Fruit fly (Drosophila melanogaster) whole organism, prepupa: ENCODE results near the gene Sulf1.

Experiments
- CG15336 ChIP-seq: fragments of 200-800 bp; sonication (Bioruptor generic); IDR thresholded peaks from 2 replicates; pipeline ENCODE4 v1.3.6; 2022; ENCODE audit warnings: missing biosample characterization, missing genetic modification characterization
- CG3919 ChIP-seq: fragments of 200-800 bp; sonication (Bioruptor generic); optimal IDR thresholded peaks from 3 replicates; lab custom pipeline; 2016; ENCODE audit warnings: missing biosample characterization, missing genetic modification characterization
- CG6854 ChIP-seq: fragments of 200-800 bp; sonication (Bioruptor generic); optimal IDR thresholded peaks from 2 replicates; lab custom pipeline; 2017; ENCODE audit warnings: missing biosample characterization, mild to moderate bottlenecking, missing genetic modification characterization
- Ets96B ChIP-seq: fragments of 200-800 bp; optimal IDR thresholded peaks from 2 replicates; lab custom pipeline; 2019; ENCODE audit warnings: missing biosample characterization, mild to moderate bottlenecking, missing genetic modification characterization, moderate library complexity
- Lpt ChIP-seq: fragments of 200-800 bp; sonication (Bioruptor generic); optimal IDR thresholded peaks from 3 replicates; lab custom pipeline; 2016; ENCODE audit warnings: missing biosample characterization, missing genetic modification characterization
- OdsH ChIP-seq: fragments of 200-800 bp; sonication (Bioruptor generic); optimal IDR thresholded peaks from 3 replicates; lab custom pipeline; 2016; ENCODE audit warnings: missing biosample characterization, missing genetic modification characterization
- Sox102F ChIP-seq: fragments of 200-800 bp; sonication (Bioruptor generic); optimal IDR thresholded peaks from 2 replicates; lab custom pipeline; 2016; ENCODE audit warnings: missing biosample characterization, mild to moderate bottlenecking, missing genetic modification characterization
- acj6 ChIP-seq: fragments of 200-800 bp; sonication (Bioruptor generic); optimal IDR thresholded peaks from 3 replicates; lab custom pipeline; 2016; ENCODE audit warnings: missing biosample characterization, missing genetic modification characterization
- dac ChIP-seq: fragments of 200-800 bp; sonication (Bioruptor generic); optimal IDR thresholded peaks from 2 replicates; lab custom pipeline; 2017; ENCODE audit warnings: missing biosample characterization, mild to moderate bottlenecking, missing genetic modification characterization
- dsx ChIP-seq: fragments of 200-800 bp; optimal IDR thresholded peaks from 3 replicates; lab custom pipeline; 2019; ENCODE audit warnings: missing biosample characterization, mild to moderate bottlenecking, missing genetic modification characterization, moderate library complexity; ENCODE audit not compliant: poor library complexity, severe bottlenecking
- fd85E ChIP-seq: fragments of 200-800 bp; sonication (Bioruptor generic); optimal IDR thresholded peaks from 3 replicates; lab custom pipeline; 2016; ENCODE audit warnings: missing biosample characterization, missing genetic modification characterization
- fkh ChIP-seq: fragments of 200-800 bp; sonication (Bioruptor generic); optimal IDR thresholded peaks from 3 replicates; lab custom pipeline; 2017; ENCODE audit warnings: missing biosample characterization, mild to moderate bottlenecking, missing genetic modification characterization, moderate library complexity
- pdm3 ChIP-seq: fragments of 200-800 bp; sonication (Bioruptor generic); optimal IDR thresholded peaks from 3 replicates; lab custom pipeline; 2016; ENCODE audit warnings: missing biosample characterization, missing genetic modification characterization
- vri ChIP-seq: fragments of 200-800 bp; sonication (Bioruptor generic); optimal IDR thresholded peaks from 3 replicates; lab custom pipeline; 2016; ENCODE audit warnings: missing biosample characterization, mild to moderate bottlenecking, missing genetic modification characterization

dm6 chr3R:16385586-16385985, 46.2 kb upstream of the Sulf1 start:
- TF ChIP-seq Lpt (GFP tag; lab: Kevin White, UChicago) (no peak), fkh (GFP tag; lab: Kevin White, UChicago) (no peak), OdsH (no peak), dac (GFP tag; lab: Kevin White, UChicago) (no peak), Sox102F (GFP tag; lab: Kevin White, UChicago) (no peak), CG15336 (GFP tag; lab: Robert Waterston, UW) (no peak), pdm3 (GFP tag; lab: Kevin White, UChicago) (no peak), CG6854 (GFP tag; lab: Kevin White, UChicago) (no peak), vri (GFP tag; lab: Kevin White, UChicago) (no peak), acj6 (no peak), dsx (GFP tag; lab: Kevin White, UChicago) (no peak), CG3919 (no peak), Ets96B (tag; lab: Kevin White, UChicago) (no peak), fd85E (GFP tag; lab: Kevin White, UChicago) (no peak)
